Worm (Caenorhabditis elegans): Measurements from ENCODE around the gene ttr-11.
A peak's percentile ranks its signal among the peaks of the same experiment; 100 is the strongest.

The ttr-11 gene

DNA sequence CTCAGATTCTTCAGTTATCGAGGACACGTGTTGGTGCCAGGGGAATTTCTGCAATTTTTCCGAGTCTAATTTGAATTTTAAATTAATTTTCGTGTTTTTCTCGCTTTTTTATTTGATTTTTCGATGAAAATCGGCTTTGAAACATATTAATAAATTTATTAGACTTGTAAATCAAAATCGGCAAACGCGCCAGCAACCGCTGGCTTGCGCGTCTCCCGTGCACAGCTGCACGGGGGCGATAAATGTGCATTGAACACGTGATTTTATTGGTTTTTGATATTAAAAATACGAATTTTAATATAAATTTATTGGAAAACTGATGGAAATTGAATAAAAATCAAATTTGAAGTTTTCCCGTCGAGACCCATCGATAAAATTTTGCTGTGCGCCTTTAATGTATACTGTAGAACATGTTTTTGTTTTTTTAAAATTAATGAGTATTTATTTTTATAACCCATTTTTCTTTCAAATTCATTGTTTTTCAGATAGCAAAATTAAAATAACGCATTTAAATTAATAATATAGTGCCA lies 22.5 kb upstream of the ttr-11 start, which contains the start of gene F26F2.7:
F26F2.7 (plus strand) TSS at position 480 of the 530 bp plus-strand sequence.
- TF ChIP-seq pha-4 (tag; optimal IDR thresholded peaks at IDR 0.05), result peak; percentile 48
- peak; percentile 85 for TF ChIP-seq athp-1 (tag; optimal IDR thresholded peaks at IDR 0.05)
- TF ChIP-seq rcor-1 (GFP tag; IDR thresholded peaks at IDR 0.05), result peak; percentile 89
- TF ChIP-seq bed-1 (GFP tag; IDR thresholded peaks at IDR 0.05), result no peak
- TF ChIP-seq ekl-4 (GFP tag; IDR thresholded peaks at IDR 0.05), result peak; percentile 89
- peak; percentile 79 for TF ChIP-seq hmg-20 (GFP tag; IDR thresholded peaks at IDR 0.05)
- TF ChIP-seq mel-28 (tag; optimal IDR thresholded peaks at IDR 0.05; ENCODE audit: borderline replicate concordance), result no peak
- TF ChIP-seq mxl-1 (tag; optimal IDR thresholded peaks at IDR 0.05), result peak; percentile 9
- no peak for TF ChIP-seq hsf-1 (GFP tag; IDR thresholded peaks at IDR 0.05)
- TF ChIP-seq B0336.3 (GFP tag; IDR thresholded peaks at IDR 0.05), result peak; percentile 97
- TF ChIP-seq nhr-80 (tag; optimal IDR thresholded peaks at IDR 0.05), result peak; percentile 80
- peak in 2 of 3 experiments; percentile 4 to 82 for TF ChIP-seq lin-35 (GFP tag; optimal IDR thresholded peaks at IDR 0.05)
- TF ChIP-seq lin-40 (tag; optimal IDR thresholded peaks at IDR 0.05), result peak; percentile 90
- TF ChIP-seq lsl-1 (GFP tag; optimal IDR thresholded peaks at IDR 0.05), result peak; percentile 94
- TF ChIP-seq B0019.2 (GFP tag; conservative IDR thresholded peaks at IDR 0.05), result 0 out of 2 replicates have a peak, but pooled peaks have one; percentile 20
- TF ChIP-seq D2030.7 (GFP tag; IDR thresholded peaks at IDR 0.05), result peak; percentile 91
- TF ChIP-seq sdz-38 (tag; optimal IDR thresholded peaks at IDR 0.05), result no peak
- TF ChIP-seq Y53F4B.3 (GFP tag; IDR thresholded peaks at IDR 0.05), result no peak
- peak; percentile 92 for TF ChIP-seq attf-5 (GFP tag; optimal IDR thresholded peaks at IDR 0.05)
- peak; percentile 58 for TF ChIP-seq attf-3 (GFP tag; conservative IDR thresholded peaks at IDR 0.05)
- peak; percentile 71 for TF ChIP-seq K12H6.12 (tag; optimal IDR thresholded peaks at IDR 0.05)
- TF ChIP-seq B0261.1 (tag; optimal IDR thresholded peaks at IDR 0.05), result peak; percentile 25
- TF ChIP-seq lin-54 (GFP tag; optimal IDR thresholded peaks at IDR 0.05), result peak; percentile 88
- TF ChIP-seq Y67H2A.10 (GFP tag; conservative IDR thresholded peaks at IDR 0.05), result peak; percentile 63; the same call in 1 of the 2 replicates
- TF ChIP-seq C06A6.2 (GFP tag; conservative IDR thresholded peaks at IDR 0.05), result peak; percentile 64
- TF ChIP-seq nfya-1 (tag; optimal IDR thresholded peaks at IDR 0.05; ENCODE audit: borderline replicate concordance, insufficient read depth), result no peak
- TF ChIP-seq ama-1 (optimal IDR thresholded peaks at IDR 0.05), result no peak
- no peak for TF ChIP-seq ama-1 (GFP tag; optimal IDR thresholded peaks at IDR 0.05)
- TF ChIP-seq snpc-4 (GFP tag; optimal IDR thresholded peaks at IDR 0.05), result no peak
- peak in 3 of 4 experiments; percentile 26 to 85 (median 79) for TF ChIP-seq snpc-4 (tag; optimal IDR thresholded peaks at IDR 0.05)
- peak; percentile 82; the same call in 1 of the 2 replicates for TF ChIP-seq Y95B8A.8 (GFP tag; IDR thresholded peaks at IDR 0.05)
- peak; percentile 83 for TF ChIP-seq atf-7 (tag; optimal IDR thresholded peaks at IDR 0.05)
- TF ChIP-seq F33H1.4 (GFP tag; IDR thresholded peaks at IDR 0.05), result peak; percentile 95
- peak; percentile 99 for TF ChIP-seq madf-8 (GFP tag; conservative IDR thresholded peaks at IDR 0.05)
- no peak for TF ChIP-seq hlh-12 (tag; optimal IDR thresholded peaks at IDR 0.05)
- TF ChIP-seq lsy-27 (tag; optimal IDR thresholded peaks at IDR 0.05; ENCODE audit: borderline replicate concordance, insufficient read depth), result no peak
- TF ChIP-seq F57A8.1 (GFP tag; optimal IDR thresholded peaks at IDR 0.05), result no peak
- peak; percentile 78 for TF ChIP-seq madf-10 (tag; optimal IDR thresholded peaks at IDR 0.05)
- peak; percentile 98 for TF ChIP-seq dox-1 (GFP tag; IDR thresholded peaks at IDR 0.05)
- TF ChIP-seq somi-1 (GFP tag; optimal IDR thresholded peaks at IDR 0.05), result peak; percentile 29
- TF ChIP-seq ceh-100 (GFP tag; IDR thresholded peaks at IDR 0.05), result no peak
- TF ChIP-seq hmg-1.2 (GFP tag; IDR thresholded peaks at IDR 0.05), result peak; percentile 71
- TF ChIP-seq F23B12.7 (tag; optimal IDR thresholded peaks at IDR 0.05; ENCODE audit: insufficient read depth), result peak; percentile 44
- TF ChIP-seq let-526 (GFP tag; IDR thresholded peaks at IDR 0.05), result no peak
- peak; percentile 57 for TF ChIP-seq efl-1 (GFP tag; optimal IDR thresholded peaks at IDR 0.05)
- TF ChIP-seq F52B5.7 (tag; optimal IDR thresholded peaks at IDR 0.05), result no peak
- TF ChIP-seq madf-3 (GFP tag; IDR thresholded peaks at IDR 0.05), result peak; percentile 83
- no peak for TF ChIP-seq dpff-1 (tag; optimal IDR thresholded peaks at IDR 0.05)
- no peak for TF ChIP-seq nhr-90 (tag; optimal IDR thresholded peaks at IDR 0.05)

All from whole organism, young adult.